Worm (Caenorhabditis elegans) whole organism, late embryonic: ENCODE measurements around the gene C14A6.7.

Experiments
- C08G9.2 ChIP-seq: sonication (generic microtip); optimal IDR thresholded peaks from 2 replicates; lab custom pipeline; 2016; ENCODE audit warnings: mild to moderate bottlenecking, missing genetic modification characterization, moderate library complexity, missing compliant biosample characterization
- K02D7.2 ChIP-seq: sonication (generic microtip); optimal IDR thresholded peaks from 2 replicates; lab custom pipeline; 2017; ENCODE audit warnings: mild to moderate bottlenecking, missing genetic modification characterization, missing compliant biosample characterization
- K09A11.1 ChIP-seq: sonication (generic microtip); optimal IDR thresholded peaks from 2 replicates; lab custom pipeline; 2017; ENCODE audit warnings: antibody characterized with exemption, mild to moderate bottlenecking, missing genetic modification characterization, missing compliant biosample characterization; ENCODE audit not compliant: insufficient read depth
- ahr-1 ChIP-seq: sonication (generic microtip); optimal IDR thresholded peaks from 2 replicates; lab custom pipeline; 2016; ENCODE audit warnings: missing genetic modification characterization, missing compliant biosample characterization
- ceh-2 ChIP-seq: sonication (generic microtip); optimal IDR thresholded peaks from 2 replicates; lab custom pipeline; 2016; ENCODE audit warnings: missing genotype, missing genetic modification characterization, missing compliant biosample characterization
- ceh-24 ChIP-seq: sonication (generic microtip); optimal IDR thresholded peaks from 2 replicates; lab custom pipeline; 2016; ENCODE audit warnings: mild to moderate bottlenecking, missing genetic modification characterization, missing compliant biosample characterization
- ceh-31 ChIP-seq: sonication (generic microtip); optimal IDR thresholded peaks from 2 replicates; lab custom pipeline; 2016; ENCODE audit warnings: missing genetic modification characterization, missing compliant biosample characterization
- ceh-6 ChIP-seq: fragments of 200-800 bp; sonication (Bioruptor generic); optimal IDR thresholded peaks from 2 replicates; lab custom pipeline; 2018; ENCODE audit warnings: mild to moderate bottlenecking, missing genetic modification characterization, missing compliant biosample characterization
- ceh-9 ChIP-seq: sonication (generic microtip); optimal IDR thresholded peaks from 2 replicates; lab custom pipeline; 2016; ENCODE audit warnings: mild to moderate bottlenecking, missing genetic modification characterization, inconsistent platforms, missing compliant biosample characterization
- che-1 ChIP-seq: sonication (generic microtip); optimal IDR thresholded peaks from 2 replicates; lab custom pipeline; 2016; ENCODE audit warnings: mild to moderate bottlenecking, missing genetic modification characterization, missing compliant biosample characterization
- dve-1 ChIP-seq: sonication (generic microtip); optimal IDR thresholded peaks from 2 replicates; lab custom pipeline; 2017; ENCODE audit warnings: antibody characterized with exemption, mild to moderate bottlenecking, missing genetic modification characterization, missing compliant biosample characterization
- elt-2 ChIP-seq: sonication (generic microtip); optimal IDR thresholded peaks from 2 replicates; lab custom pipeline; 2016; ENCODE audit warnings: missing genetic modification reagents, missing genetic modification characterization, missing compliant biosample characterization
- elt-4 ChIP-seq: sonication (generic microtip); optimal IDR thresholded peaks from 2 replicates; lab custom pipeline; 2016; ENCODE audit warnings: missing genetic modification characterization, missing compliant biosample characterization
- fkh-10 ChIP-seq: fragments of 150-350 bp; optimal IDR thresholded peaks from 2 replicates; lab custom pipeline; 2014; ENCODE audit warnings: missing biosample characterization, missing genetic modification reagents, missing genetic modification characterization
- gmeb-2 ChIP-seq: sonication (generic microtip); optimal IDR thresholded peaks from 2 replicates; lab custom pipeline; 2016; ENCODE audit warnings: missing genetic modification characterization, inconsistent platforms, missing compliant biosample characterization
- hlh-13 ChIP-seq: fragments of 200-800 bp; sonication (Bioruptor generic); optimal IDR thresholded peaks from 2 replicates; lab custom pipeline; 2018; ENCODE audit warnings: mild to moderate bottlenecking, missing genetic modification characterization, missing compliant biosample characterization
- hlh-15 ChIP-seq: sonication (generic microtip); optimal IDR thresholded peaks from 2 replicates; lab custom pipeline; 2016; ENCODE audit warnings: missing genetic modification characterization, missing compliant biosample characterization
- hlh-30 ChIP-seq: sonication (generic microtip); optimal IDR thresholded peaks from 2 replicates; lab custom pipeline; 2017; ENCODE audit warnings: antibody characterized with exemption, missing genetic modification characterization, missing compliant biosample characterization; ENCODE audit not compliant: insufficient read depth
- hlh-8 ChIP-seq: sonication (generic microtip); optimal IDR thresholded peaks from 2 replicates; lab custom pipeline; 2016; ENCODE audit warnings: missing genotype, missing genetic modification characterization, missing compliant biosample characterization
- lim-6 ChIP-seq: sonication (generic microtip); optimal IDR thresholded peaks from 2 replicates; lab custom pipeline; 2016; ENCODE audit warnings: missing genetic modification characterization, missing compliant biosample characterization
- mec-3 ChIP-seq: sonication (generic microtip); optimal IDR thresholded peaks from 2 replicates; lab custom pipeline; 2016; ENCODE audit warnings: borderline replicate concordance, missing genetic modification characterization, missing compliant biosample characterization
- nfya-1 ChIP-seq: sonication (generic microtip); optimal IDR thresholded peaks from 2 replicates; lab custom pipeline; 2017; ENCODE audit warnings: missing genetic modification characterization, mild to moderate bottlenecking, missing compliant biosample characterization, antibody characterized with exemption, moderate library complexity
- npax-4 ChIP-seq: sonication (generic microtip); optimal IDR thresholded peaks from 2 replicates; lab custom pipeline; 2016; ENCODE audit warnings: missing genetic modification characterization, missing compliant biosample characterization
- odd-2 ChIP-seq: sonication (generic microtip); optimal IDR thresholded peaks from 2 replicates; lab custom pipeline; 2017; ENCODE audit warnings: antibody characterized with exemption, mild to moderate bottlenecking, missing genetic modification characterization, missing compliant biosample characterization
- pag-3 ChIP-seq: sonication (generic microtip); optimal IDR thresholded peaks from 2 replicates; lab custom pipeline; 2016; ENCODE audit warnings: missing compliant biosample characterization, missing genetic modification characterization, borderline replicate concordance
- pha-4 ChIP-seq: fragments of 150-350 bp; optimal IDR thresholded peaks from 2 replicates; lab custom pipeline; 2018; ENCODE audit warnings: missing biosample characterization, missing genetic modification reagents, missing genetic modification characterization
- pqm-1 ChIP-seq: sonication (generic microtip); optimal IDR thresholded peaks from 2 replicates; lab custom pipeline; 2016; ENCODE audit warnings: missing genetic modification characterization, missing compliant biosample characterization
- ref-2 ChIP-seq: sonication (generic microtip); optimal IDR thresholded peaks from 2 replicates; lab custom pipeline; 2016; ENCODE audit warnings: missing genetic modification characterization, missing compliant biosample characterization
- rnt-1 ChIP-seq: sonication (generic microtip); optimal IDR thresholded peaks from 2 replicates; lab custom pipeline; 2016; ENCODE audit warnings: missing genetic modification characterization, missing compliant biosample characterization
- sdc-2 ChIP-seq: sonication (generic microtip); optimal IDR thresholded peaks from 2 replicates; lab custom pipeline; 2016; ENCODE audit warnings: missing genotype, missing genetic modification characterization, missing compliant biosample characterization
- sox-2 ChIP-seq: fragments of 200-800 bp; sonication (Bioruptor generic); IDR thresholded peaks from 2 replicates; pipeline ENCODE4 v1.3.6; 2022; ENCODE audit warnings: missing genetic modification reagents, missing genetic modification characterization, missing compliant biosample characterization
- tbx-2 ChIP-seq: sonication (generic microtip); optimal IDR thresholded peaks from 2 replicates; lab custom pipeline; 2016; ENCODE audit warnings: missing genetic modification characterization, missing compliant biosample characterization
- tbx-7 ChIP-seq: sonication (generic microtip); optimal IDR thresholded peaks from 2 replicates; lab custom pipeline; 2016; ENCODE audit warnings: missing genotype, missing genetic modification characterization, missing compliant biosample characterization
- unc-3 ChIP-seq, 2 experiments: fragments of 200-800 bp in 1 of 2; sonication (Bioruptor generic) in 1 of 2; sonication (generic microtip) in 1 of 2; conservative IDR thresholded peaks in 1 of 2; optimal IDR thresholded peaks in 1 of 2; 2 replicates each; pipeline versions ENCODE4 v1.3.6 to Lab custom; 2016 to 2022; ENCODE audit warnings: missing compliant biosample characterization in 2 of 2, missing genetic modification characterization in 2 of 2, missing genetic modification reagents in 1 of 2
- unc-55 ChIP-seq: sonication (generic microtip); optimal IDR thresholded peaks from 2 replicates; lab custom pipeline; 2017; ENCODE audit warnings: missing biosample characterization, missing genetic modification reagents, missing genetic modification characterization
- unc-86 ChIP-seq: sonication (generic microtip); optimal IDR thresholded peaks from 2 replicates; lab custom pipeline; 2016; ENCODE audit warnings: missing genetic modification characterization, missing compliant biosample characterization
- zip-5 ChIP-seq: sonication (generic microtip); optimal IDR thresholded peaks from 2 replicates; lab custom pipeline; 2016; ENCODE audit warnings: missing genetic modification characterization, missing compliant biosample characterization
- ztf-16 ChIP-seq: sonication (generic microtip); optimal IDR thresholded peaks from 2 replicates; lab custom pipeline; 2017; ENCODE audit warnings: missing genetic modification characterization, missing compliant biosample characterization

The C14A6.7 gene

DNA sequence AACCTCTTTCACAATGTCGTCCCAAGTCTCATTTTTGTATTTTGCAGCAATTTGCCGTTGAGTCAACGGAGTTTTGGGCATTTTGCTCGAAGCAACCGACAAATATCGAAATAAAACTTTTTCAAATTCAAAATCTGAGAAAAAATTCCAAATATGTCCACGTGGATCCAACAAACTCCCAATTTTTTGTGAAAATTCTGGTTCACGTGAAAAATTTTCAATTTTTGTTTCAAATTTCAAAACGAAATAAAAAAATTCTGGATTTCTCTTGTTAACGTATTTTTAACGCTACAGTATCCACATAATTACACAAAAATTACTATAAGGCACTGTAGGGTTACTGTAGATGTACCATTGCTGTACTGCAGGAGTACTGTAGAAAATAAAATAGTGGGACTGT, 6.9 kb downstream of the C14A6.7 start, which contains the start of gene C14A6.13:
Gene C14A6.13, minus strand, starts transcription at position 101 of the 400 bp plus-strand sequence.
- TF ChIP-seq ztf-16 (tag; lab: Kevin White, UChicago), result no peak
- TF ChIP-seq unc-55, result no peak
- TF ChIP-seq hlh-30 (tag; lab: Kevin White, UChicago), result no peak
- TF ChIP-seq sdc-2 (tag; lab: Kevin White, UChicago), result no peak
- no peak for TF ChIP-seq ahr-1 (tag; lab: Kevin White, UChicago)
- TF ChIP-seq tbx-7 (tag; lab: Kevin White, UChicago), result no peak
- TF ChIP-seq ceh-31 (tag; lab: Kevin White, UChicago), result no peak
- no peak for TF ChIP-seq elt-4
- TF ChIP-seq unc-86 (tag; lab: Kevin White, UChicago), result no peak
- no peak for TF ChIP-seq gmeb-2 (tag; lab: Kevin White, UChicago)
- no peak for TF ChIP-seq rnt-1 (tag; lab: Kevin White, UChicago)
- TF ChIP-seq che-1, result no peak
- no peak for TF ChIP-seq npax-4
- no peak for TF ChIP-seq elt-2 (tag; lab: Kevin White, UChicago)
- TF ChIP-seq K02D7.2, result no peak
- TF ChIP-seq, all 69 proteins: peak for 0

DNA sequence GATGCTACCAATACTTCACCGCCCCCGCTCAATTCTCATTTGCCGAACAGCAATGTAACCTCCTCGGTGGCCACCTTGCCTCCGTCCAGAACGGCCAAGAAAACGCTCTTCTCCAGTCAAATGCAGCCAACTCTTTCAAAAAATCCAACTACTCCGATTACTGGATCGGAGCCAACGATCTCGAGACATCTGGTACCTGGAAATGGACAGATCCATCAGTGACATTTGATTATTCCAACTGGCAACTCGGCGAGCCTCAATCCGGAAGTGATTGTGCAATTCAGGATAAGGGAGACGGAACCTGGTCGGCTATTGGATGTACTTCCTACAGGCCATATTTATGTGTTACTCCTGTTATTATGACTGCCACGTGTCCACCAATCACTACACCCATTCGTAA, 10.0 kb downstream of the C14A6.7 start:
- no peak for TF ChIP-seq ceh-6 (GFP tag; lab: Kevin White, UChicago)
- no peak for TF ChIP-seq lim-6 (tag; lab: Kevin White, UChicago)
- no peak for TF ChIP-seq mec-3
- TF ChIP-seq odd-2 (tag; lab: Kevin White, UChicago), result no peak
- no peak for TF ChIP-seq C08G9.2
- no peak for TF ChIP-seq ceh-2 (tag; lab: Kevin White, UChicago)
- TF ChIP-seq pha-4 (tag; lab: Kevin White, UChicago), result no peak
- no peak for TF ChIP-seq tbx-2 (tag; lab: Kevin White, UChicago)
- no peak for TF ChIP-seq dve-1
- TF ChIP-seq hlh-15, result no peak
- TF ChIP-seq nfya-1 (tag; lab: Kevin White, UChicago), result no peak
- TF ChIP-seq che-1, result no peak

DNA sequence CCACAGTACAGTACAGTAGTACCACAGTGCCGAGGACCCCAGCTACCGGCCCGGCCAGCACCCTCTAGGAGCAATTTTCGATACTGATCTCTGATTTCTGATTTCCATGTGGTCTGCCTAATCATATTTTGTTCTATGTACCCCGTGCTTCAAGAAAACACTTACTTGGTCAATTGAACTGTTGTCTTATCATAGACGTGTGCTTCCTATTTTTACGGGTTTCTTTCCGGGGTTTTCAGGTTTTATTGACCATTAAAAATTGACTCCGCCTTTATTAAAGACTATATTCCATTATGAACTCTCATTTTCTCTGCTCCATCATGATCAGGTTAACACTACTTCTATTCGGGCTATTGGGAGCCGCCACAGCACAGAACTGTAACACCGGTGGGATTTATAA, 10.5 kb downstream of the C14A6.7 start, which contains the start of gene clec-48:
Gene clec-48, plus strand, starts transcription at position 320 of the 400 bp plus-strand sequence.
- TF ChIP-seq pqm-1 (tag; lab: Kevin White, UChicago), result no peak
- TF ChIP-seq ceh-24, result no peak
- TF ChIP-seq nfya-1 (tag; lab: Kevin White, UChicago), result no peak
- TF ChIP-seq ref-2, result no peak
- TF ChIP-seq ceh-6 (GFP tag; lab: Kevin White, UChicago), result no peak
- no peak for TF ChIP-seq hlh-8
- TF ChIP-seq elt-4, result no peak

DNA sequence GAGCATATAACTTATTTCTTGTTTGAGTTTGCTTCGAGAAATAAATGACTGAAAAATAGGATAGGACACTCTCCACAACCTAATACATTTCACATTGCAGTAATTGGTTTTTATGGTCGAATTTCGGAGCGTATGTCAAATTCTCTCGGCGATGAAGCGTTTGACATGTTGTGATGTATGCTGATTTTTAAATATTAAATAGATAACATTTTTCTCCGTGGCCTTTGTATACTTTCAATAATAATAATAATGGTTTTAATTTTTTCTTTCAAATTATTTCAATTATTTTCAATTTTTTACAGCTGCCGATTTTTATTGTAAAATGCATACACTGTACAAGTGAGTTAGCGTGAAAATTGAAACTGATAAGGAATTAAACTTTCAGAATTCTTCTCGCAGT, 22.1 kb downstream of the C14A6.7 start, which contains the start of gene C14A6.3:
Gene C14A6.3, plus strand, starts transcription at position 301 of the 400 bp plus-strand sequence.
- TF ChIP-seq pag-3 (no peak), elt-4 (no peak), ceh-9 (tag; lab: Kevin White, UChicago) (no peak), K09A11.1 (no peak), zip-5 (tag; lab: Kevin White, UChicago) (no peak), ceh-6 (GFP tag; lab: Kevin White, UChicago) (no peak), sox-2 (GFP tag; lab: Robert Waterston, UW) (no peak), unc-3 (GFP tag; conservative IDR thresholded peaks at IDR 0.05; lab: Robert Waterston, UW) (no peak), unc-3 (tag; optimal IDR thresholded peaks at IDR 0.05; lab: Kevin White, UChicago) (no peak), gmeb-2 (tag; lab: Kevin White, UChicago) (no peak), fkh-10 (GFP tag; lab: Kevin White, UChicago) (no peak), hlh-13 (GFP tag; lab: Kevin White, UChicago) (no peak)
